Fruit fly (Drosophila melanogaster): Measurements from ENCODE around the gene Task7.
A peak's percentile ranks its signal among the peaks of the same experiment; 100 is the strongest.

The Task7 gene

dm6 chr3R:9404104-9404512 is 8.0 kb downstream of the Task7 start, which contains the start of the genes CG9356, BBIP1 and CG8135:
TSS of gene CG9356 (minus strand) at chr3R:9404269.
TSS of gene BBIP1 (plus strand) at chr3R:9404385.
TSS of gene CG8135 (plus strand) at chr3R:9404385.
- TF ChIP-seq repo (GFP tag; optimal IDR thresholded peaks at IDR 0.05) (peak; percentile 52), pb (GFP tag; optimal IDR thresholded peaks at IDR 0.05) (peak; percentile 23), prd (optimal IDR thresholded peaks at IDR 0.05) (no peak), prd (GFP tag; IDR thresholded peaks at IDR 0.05) (peak; percentile 83), CG11723 (GFP tag; optimal IDR thresholded peaks at IDR 0.05) (no peak), eve (GFP tag; optimal IDR thresholded peaks at IDR 0.05) (no peak), Vsx1 (GFP tag; optimal IDR thresholded peaks at IDR 0.05) (no peak), trem (tag; optimal IDR thresholded peaks at IDR 0.05) (peak; percentile 100), hbn (GFP tag; IDR thresholded peaks at IDR 0.05; ENCODE audit: partially characterized antibody) (no peak), CG14860 (GFP tag; IDR thresholded peaks at IDR 0.05; ENCODE audit: partially characterized antibody) (no peak), tio (GFP tag; optimal IDR thresholded peaks at IDR 0.05) (no peak), CG9727 (GFP tag; optimal IDR thresholded peaks at IDR 0.05) (peak; percentile 76), CG31388 (GFP tag; optimal IDR thresholded peaks at IDR 0.05) (peak; percentile 24), Doc3 (GFP tag; IDR thresholded peaks at IDR 0.05; ENCODE audit: partially characterized antibody) (no peak), Trl (optimal IDR thresholded peaks at IDR 0.05) (no peak), Trl (GFP tag; optimal IDR thresholded peaks at IDR 0.05) (peak; percentile 84), otp (GFP tag; IDR thresholded peaks at IDR 0.05) (peak; percentile 57; the same call in 1 of the 3 replicates), ttk (GFP tag; IDR thresholded peaks at IDR 0.05) (peak; percentile 37; the same call in 1 of the 2 replicates), Sox102F (GFP tag; optimal IDR thresholded peaks at IDR 0.05) (no peak), CG4282 (GFP tag; optimal IDR thresholded peaks at IDR 0.05) (peak; percentile 79), wdn (GFP tag; IDR thresholded peaks at IDR 0.05) (no peak), CG8944 (GFP tag; optimal IDR thresholded peaks at IDR 0.05) (peak; percentile 85), CG7987 (GFP tag; optimal IDR thresholded peaks at IDR 0.05) (peak; percentile 23), ara (GFP tag; IDR thresholded peaks at IDR 0.05) (peak; percentile 65), dm (GFP tag; optimal IDR thresholded peaks at IDR 0.05) (peak; percentile 73), CG12942 (GFP tag; optimal IDR thresholded peaks at IDR 0.05) (peak; percentile 82), ash1 (GFP tag; optimal IDR thresholded peaks at IDR 0.05) (no peak), zfh1 (GFP tag; IDR thresholded peaks at IDR 0.05) (peak; percentile 68; the same call in 2 of the 3 replicates), CG4730 (GFP tag; IDR thresholded peaks at IDR 0.05) (0 out of 2 replicates have a peak, but pooled peaks have one; percentile 36), Gug (GFP tag; IDR thresholded peaks at IDR 0.05) (peak; percentile 35; the same call in 2 of the 4 replicates), CG11456 (GFP tag; IDR thresholded peaks at IDR 0.05) (peak; percentile 75), CG9797 (GFP tag; optimal IDR thresholded peaks at IDR 0.05) (peak; percentile 96), Dip3 (GFP tag; optimal IDR thresholded peaks at IDR 0.05) (peak; percentile 81), Dref (GFP tag; IDR thresholded peaks at IDR 0.05) (peak; percentile 43), Sox100B (GFP tag; optimal IDR thresholded peaks at IDR 0.05) (no peak), CG17328 (GFP tag; IDR thresholded peaks at IDR 0.05) (peak; percentile 64), CG4820 (GFP tag; optimal IDR thresholded peaks at IDR 0.05) (peak; percentile 65), CG6791 (GFP tag; IDR thresholded peaks at IDR 0.05; ENCODE audit: partially characterized antibody) (peak; percentile 41; the same call in 1 of the 3 replicates), CG15479 (GFP tag; optimal IDR thresholded peaks at IDR 0.05) (no peak), CG9437 (GFP tag; optimal IDR thresholded peaks at IDR 0.05) (no peak), al (GFP tag; IDR thresholded peaks at IDR 0.05) (peak; percentile 28; the same call in 1 of the 2 replicates), CG8765 (GFP tag; IDR thresholded peaks at IDR 0.05) (peak; percentile 40; the same call in 1 of the 2 replicates), tup (GFP tag; optimal IDR thresholded peaks at IDR 0.05) (peak; percentile 75), Optix (GFP tag; IDR thresholded peaks at IDR 0.05) (peak; percentile 41; the same call in 1 of the 3 replicates), Xrp1 (GFP tag; IDR thresholded peaks at IDR 0.05) (peak; percentile 75), CG10366 (GFP tag; IDR thresholded peaks at IDR 0.05) (peak; percentile 73), CG17829 (tag; optimal IDR thresholded peaks at IDR 0.05) (peak; percentile 78), hkb (optimal IDR thresholded peaks at IDR 0.05) (peak; percentile 88), hkb (GFP tag; IDR thresholded peaks at IDR 0.05) (peak; percentile 76), PHDP (tag; optimal IDR thresholded peaks at IDR 0.05) (peak; percentile 73), CG16779 (GFP tag; IDR thresholded peaks at IDR 0.05) (no peak), bowl (GFP tag; IDR thresholded peaks at IDR 0.05) (no peak)

Measured in whole organism, embryonic.